Fruit fly (Drosophila melanogaster) whole organism, embryonic: ENCODE data around the gene CG34288.

Source experiments
- Ada2b ChIP-seq: fragments of 200-800 bp; sonication (Bioruptor generic); IDR thresholded peaks from 2 replicates; pipeline ENCODE4 v1.3.6; 2022; ENCODE audit warnings: missing biosample characterization, missing genetic modification characterization
- Aef1 ChIP-seq: fragments of 200-800 bp; sonication (Bioruptor generic); IDR thresholded peaks from 3 replicates; pipeline ENCODE4 v1.3.6; 2022; ENCODE audit warnings: missing biosample characterization, missing genetic modification characterization
- Bdp1 ChIP-seq: fragments of 200-800 bp; sonication (Bioruptor generic); optimal IDR thresholded peaks from 3 replicates; lab custom pipeline; 2016; ENCODE audit warnings: missing biosample characterization, missing genetic modification characterization
- CG10543 ChIP-seq: fragments of 200-800 bp; sonication (Bioruptor generic); optimal IDR thresholded peaks from 3 replicates; lab custom pipeline; 2017; ENCODE audit warnings: missing biosample characterization, mild to moderate bottlenecking, missing genetic modification characterization, moderate library complexity
- CG12236 ChIP-seq: fragments of 200-800 bp; sonication (Bioruptor generic); optimal IDR thresholded peaks from 2 replicates; lab custom pipeline; 2016; ENCODE audit warnings: missing biosample characterization, missing genetic modification characterization
- CG1602 ChIP-seq: fragments of 200-800 bp; sonication (Bioruptor generic); optimal IDR thresholded peaks from 3 replicates; lab custom pipeline; 2016; ENCODE audit warnings: missing biosample characterization, missing genetic modification characterization
- CG1832 ChIP-seq: fragments of 200-800 bp; sonication (Bioruptor generic); optimal IDR thresholded peaks from 2 replicates; lab custom pipeline; 2017; ENCODE audit warnings: missing biosample characterization, mild to moderate bottlenecking, missing genetic modification characterization, inconsistent platforms
- CG2116 ChIP-seq: fragments of 200-800 bp; sonication (Bioruptor generic); optimal IDR thresholded peaks from 3 replicates; lab custom pipeline; 2018; ENCODE audit warnings: missing biosample characterization, mild to moderate bottlenecking, missing genetic modification characterization
- CG2875 ChIP-seq: fragments of 200-800 bp; sonication (Bioruptor generic); optimal IDR thresholded peaks from 2 replicates; lab custom pipeline; 2017; ENCODE audit warnings: missing biosample characterization, mild to moderate bottlenecking, missing genetic modification characterization, missing genetic modification reagents
- CG31388 ChIP-seq: fragments of 200-800 bp; sonication (Bioruptor generic); optimal IDR thresholded peaks from 2 replicates; lab custom pipeline; 2016; ENCODE audit warnings: missing biosample characterization, missing genetic modification characterization
- CG31441 ChIP-seq: fragments of 200-800 bp; sonication (Bioruptor generic); IDR thresholded peaks from 2 replicates; pipeline ENCODE4 v1.3.6; 2022; ENCODE audit warnings: missing biosample characterization, missing genetic modification characterization
- CG3726 ChIP-seq: fragments of 200-800 bp; sonication (Bioruptor generic); IDR thresholded peaks from 3 replicates; pipeline ENCODE4, ENCODE4 v1.3.6; 2022; ENCODE audit warnings: missing biosample characterization, missing genetic modification characterization
- CG5953 ChIP-seq: fragments of 200-800 bp; sonication (Bioruptor generic); IDR thresholded peaks from 2 replicates; pipeline ENCODE4 v1.3.6; 2022; ENCODE audit warnings: missing biosample characterization, missing genetic modification characterization
- CG7271 ChIP-seq: fragments of 200-800 bp; sonication (Bioruptor generic); optimal IDR thresholded peaks from 2 replicates; lab custom pipeline; 2018; ENCODE audit warnings: missing biosample characterization, mild to moderate bottlenecking, missing genetic modification characterization, moderate library complexity
- CG7372 ChIP-seq: fragments of 200-800 bp; sonication (Bioruptor generic); IDR thresholded peaks from 2 replicates; pipeline ENCODE4 v1.3.6; 2022; ENCODE audit warnings: missing biosample characterization, missing genetic modification characterization
- CG7963 ChIP-seq: fragments of 200-800 bp; sonication (Bioruptor generic); IDR thresholded peaks from 3 replicates; pipeline ENCODE4 v1.3.6; 2022; ENCODE audit warnings: missing biosample characterization, missing genetic modification characterization; ENCODE audit not compliant: partially characterized antibody
- D19A ChIP-seq: fragments of 200-800 bp; optimal IDR thresholded peaks from 3 replicates; lab custom pipeline; 2019; ENCODE audit warnings: missing biosample characterization, mild to moderate bottlenecking, missing genetic modification characterization, moderate library complexity
- Dip2 ChIP-seq: fragments of 200-800 bp; sonication (Bioruptor generic); IDR thresholded peaks from 2 replicates; pipeline ENCODE4 v1.3.6; 2022; ENCODE audit warnings: missing biosample characterization, missing genetic modification characterization
- GATAe ChIP-seq: fragments of 200-800 bp; sonication (Bioruptor generic); conservative IDR thresholded peaks from 2 replicates; pipeline ENCODE4 v1.3.6; 2022; ENCODE audit warnings: missing biosample characterization, missing genetic modification characterization
- HHEX ChIP-seq: fragments of 200-800 bp; sonication (Bioruptor generic); optimal IDR thresholded peaks from 3 replicates; lab custom pipeline; 2017; ENCODE audit warnings: missing biosample characterization, mild to moderate bottlenecking, missing genetic modification characterization, missing genetic modification reagents
- HLH3B ChIP-seq: fragments of 200-800 bp; sonication (Bioruptor generic); IDR thresholded peaks from 2 replicates; pipeline ENCODE4 v1.3.6; 2022; ENCODE audit warnings: missing biosample characterization, missing genetic modification characterization
- Hmx ChIP-seq: fragments of 200-800 bp; sonication (Bioruptor generic); optimal IDR thresholded peaks from 2 replicates; lab custom pipeline; 2016; ENCODE audit warnings: missing biosample characterization, missing genetic modification characterization
- Hr3 ChIP-seq: fragments of 200-800 bp; sonication (Bioruptor generic); optimal IDR thresholded peaks from 3 replicates; lab custom pipeline; 2016; ENCODE audit warnings: missing biosample characterization, missing genetic modification characterization
- Lhr ChIP-seq: fragments of 200-800 bp; sonication (Bioruptor generic); optimal IDR thresholded peaks from 3 replicates; lab custom pipeline; 2017; ENCODE audit warnings: mild to moderate bottlenecking, missing biosample characterization, missing genetic modification reagents, missing genetic modification characterization
- MBD-R2 ChIP-seq: fragments of 200-800 bp; sonication (Bioruptor generic); IDR thresholded peaks from 2 replicates; pipeline ENCODE4 v1.3.6; 2022; ENCODE audit warnings: missing biosample characterization, missing genetic modification characterization
- MESR4 ChIP-seq: fragments of 200-800 bp; sonication (Bioruptor generic); optimal IDR thresholded peaks from 2 replicates; lab custom pipeline; 2018; ENCODE audit warnings: missing biosample characterization, mild to moderate bottlenecking, missing genetic modification characterization, moderate library complexity
- MTF-1 ChIP-seq: fragments of 200-800 bp; sonication (Bioruptor generic); optimal IDR thresholded peaks from 2 replicates; lab custom pipeline; 2018; ENCODE audit warnings: missing biosample characterization, mild to moderate bottlenecking, missing genetic modification characterization, borderline replicate concordance
- Mad ChIP-seq: fragments of 200-800 bp; sonication (Bioruptor generic); optimal IDR thresholded peaks from 2 replicates; lab custom pipeline; 2016; ENCODE audit warnings: missing biosample characterization, missing genetic modification characterization
- NC2α ChIP-seq: fragments of 200-800 bp; sonication (Bioruptor generic); optimal IDR thresholded peaks from 2 replicates; lab custom pipeline; 2016; ENCODE audit warnings: missing biosample characterization, missing genetic modification characterization
- Nf-YA ChIP-seq: fragments of 200-800 bp; sonication (Bioruptor generic); IDR thresholded peaks from 2 replicates; pipeline ENCODE4 v1.3.6; 2022; ENCODE audit warnings: missing biosample characterization, missing genetic modification characterization
- Nf-YC ChIP-seq: fragments of 200-800 bp; optimal IDR thresholded peaks from 3 replicates; lab custom pipeline; 2019; ENCODE audit warnings: missing biosample characterization, mild to moderate bottlenecking, missing genetic modification characterization, moderate library complexity
- Sin3A ChIP-seq: fragments of >200 bp; optimal IDR thresholded peaks from 2 replicates; lab custom pipeline; 2018
- Usf ChIP-seq: fragments of 200-800 bp; sonication (Bioruptor generic); optimal IDR thresholded peaks from 2 replicates; lab custom pipeline; 2017; ENCODE audit warnings: missing genotype, missing biosample characterization, missing genetic modification characterization
- ase ChIP-seq: fragments of 200-800 bp; sonication (Bioruptor generic); IDR thresholded peaks from 3 replicates; pipeline ENCODE4 v1.3.6; 2022; ENCODE audit warnings: missing biosample characterization, missing genetic modification characterization
- br ChIP-seq: fragments of >200 bp; optimal IDR thresholded peaks from 2 replicates; lab custom pipeline; 2017
- crc ChIP-seq: fragments of 200-800 bp; sonication (Bioruptor generic); optimal IDR thresholded peaks from 2 replicates; lab custom pipeline; 2016; ENCODE audit warnings: missing biosample characterization, missing genetic modification characterization
- danr ChIP-seq: fragments of 200-800 bp; sonication (Bioruptor generic); IDR thresholded peaks from 2 replicates; pipeline ENCODE4 v1.3.6; 2022; ENCODE audit warnings: missing biosample characterization, missing genetic modification characterization
- dm ChIP-seq: fragments of 200-800 bp; sonication (Bioruptor generic); optimal IDR thresholded peaks from 3 replicates; lab custom pipeline; 2016; ENCODE audit warnings: missing biosample characterization, missing genetic modification characterization
- eyg ChIP-seq: fragments of 200-800 bp; sonication (Bioruptor generic); optimal IDR thresholded peaks from 3 replicates; lab custom pipeline; 2016; ENCODE audit warnings: missing biosample characterization, missing genetic modification characterization
- gsb-n ChIP-seq: fragments of 200-800 bp; sonication (Bioruptor generic); optimal IDR thresholded peaks from 3 replicates; lab custom pipeline; 2018; ENCODE audit warnings: missing biosample characterization, mild to moderate bottlenecking, missing genetic modification characterization
- mirr ChIP-seq: fragments of 200-800 bp; sonication (Bioruptor generic); optimal IDR thresholded peaks from 3 replicates; lab custom pipeline; 2018; ENCODE audit warnings: missing biosample characterization, mild to moderate bottlenecking, missing genetic modification characterization
- nau ChIP-seq: fragments of 200-800 bp; sonication (Bioruptor generic); optimal IDR thresholded peaks from 3 replicates; lab custom pipeline; 2017; ENCODE audit warnings: missing biosample characterization, mild to moderate bottlenecking, missing genetic modification characterization, missing genetic modification reagents
- pan ChIP-seq, 4 experiments: fragments of >200 bp in 3 of 4; fragments of 200-800 bp in 1 of 4; sonication (Bioruptor generic) in 1 of 4; optimal IDR thresholded peaks in 3 of 4; IDR thresholded peaks in 1 of 4; 2 replicates each; pipeline versions ENCODE4 v1.3.6 to Lab custom; 2017 to 2022; ENCODE audit warnings: missing biosample characterization in 2 of 4, missing genetic modification characterization in 2 of 4, mixed read lengths in 1 of 4
- pb ChIP-seq: fragments of 200-800 bp; sonication (Bioruptor generic); optimal IDR thresholded peaks from 3 replicates; lab custom pipeline; 2016; ENCODE audit warnings: missing biosample characterization, missing genetic modification characterization
- pfk ChIP-seq: fragments of 200-800 bp; sonication (Bioruptor generic); optimal IDR thresholded peaks from 2 replicates; lab custom pipeline; 2018; ENCODE audit warnings: missing biosample characterization, mild to moderate bottlenecking, missing genetic modification characterization, moderate library complexity
- row ChIP-seq: fragments of 200-800 bp; sonication (Bioruptor generic); IDR thresholded peaks from 3 replicates; pipeline ENCODE4 v1.3.6; 2022; ENCODE audit warnings: missing biosample characterization, missing genetic modification characterization
- schlank ChIP-seq: fragments of 200-800 bp; sonication (Bioruptor generic); optimal IDR thresholded peaks from 2 replicates; lab custom pipeline; 2018; ENCODE audit warnings: missing biosample characterization, mild to moderate bottlenecking, missing genetic modification characterization
- stwl ChIP-seq: fragments of 200-800 bp; sonication (Bioruptor generic); optimal IDR thresholded peaks from 3 replicates; lab custom pipeline; 2018; ENCODE audit warnings: missing biosample characterization, mild to moderate bottlenecking, missing genetic modification characterization, moderate library complexity
- tll ChIP-seq, 2 experiments: fragments of 200-800 bp in 1 of 2; fragments of >200 bp in 1 of 2; sonication (Bioruptor generic) in 1 of 2; optimal IDR thresholded peaks; 2 replicates each; lab custom pipeline; 2017 to 2019; ENCODE audit warnings: missing biosample characterization in 2 of 2, missing genetic modification characterization in 2 of 2, mild to moderate bottlenecking in 1 of 2, moderate library complexity in 1 of 2
- wek ChIP-seq: fragments of 200-800 bp; sonication (Bioruptor generic); optimal IDR thresholded peaks from 3 replicates; lab custom pipeline; 2018; ENCODE audit warnings: missing biosample characterization, mild to moderate bottlenecking, missing genetic modification characterization, moderate library complexity
- yki ChIP-seq: fragments of >200 bp; optimal IDR thresholded peaks from 3 replicates; lab custom pipeline; 2018
- z ChIP-seq: fragments of 200-800 bp; sonication (Bioruptor generic); IDR thresholded peaks from 3 replicates; pipeline ENCODE4 v1.3.6; 2022; ENCODE audit warnings: missing biosample characterization, missing genetic modification characterization

The CG34288 gene

DNA sequence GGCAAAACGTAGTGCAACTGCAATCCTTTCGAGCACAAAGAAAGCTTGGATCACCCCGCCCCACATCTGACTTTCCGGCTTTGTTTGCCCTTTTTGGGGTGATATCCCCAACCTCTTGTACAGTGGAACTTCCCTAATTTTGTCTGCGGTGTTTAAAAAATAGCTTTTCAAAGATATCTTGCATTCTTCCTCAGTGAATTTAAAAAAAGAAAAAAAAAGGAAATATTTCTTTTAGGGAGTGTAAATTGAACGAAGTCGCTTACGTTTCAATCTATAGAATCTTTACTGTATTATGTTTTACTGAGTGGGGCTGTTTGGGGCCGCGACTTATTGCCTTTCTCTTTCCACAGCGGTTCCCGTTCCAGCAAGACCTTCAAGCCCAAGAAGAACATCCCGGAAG is 25.4 kb downstream of the CG34288 start (continued):
- TF ChIP-seq MTF-1 (GFP tag; lab: Kevin White, UChicago), result no peak
- peak; percentile 64; the same call in 1 of the 2 replicates for TF ChIP-seq danr (GFP tag; lab: Robert Waterston, UW)
- TF ChIP-seq Lhr, result no peak
- TF ChIP-seq CG7372 (GFP tag; lab: Robert Waterston, UW), result peak; percentile 72
- no peak for TF ChIP-seq MESR4 (GFP tag; lab: Kevin White, UChicago)
- TF ChIP-seq schlank, result no peak
- no peak for TF ChIP-seq nau (GFP tag; lab: Kevin White, UChicago)
- TF ChIP-seq crc (GFP tag; lab: Kevin White, UChicago), result peak; percentile 73
- peak; percentile 42 for TF ChIP-seq pb
- TF ChIP-seq mirr, result no peak
- no peak for TF ChIP-seq Mad (GFP tag; lab: Kevin White, UChicago)
- TF ChIP-seq stwl, result no peak
- TF ChIP-seq z (GFP tag; lab: Robert Waterston, UW), result no peak
- TF ChIP-seq pan (optimal IDR thresholded peaks at IDR 0.05; lab: Kevin White, UChicago), result no peak
- peak in 1 of 2 experiments; percentile 86 for TF ChIP-seq pan (GFP tag; optimal IDR thresholded peaks at IDR 0.05 in 1 of 2, IDR thresholded peaks at IDR 0.05 in 1 of 2)
- no peak for TF ChIP-seq NC2α (GFP tag; lab: Kevin White, UChicago)
- no peak for TF ChIP-seq CG5953
- TF ChIP-seq Bdp1, result no peak
- no peak for TF ChIP-seq CG7271 (tag; lab: Kevin White, UChicago)
- no peak for TF ChIP-seq CG1832 (GFP tag; lab: Kevin White, UChicago)
- no peak for TF ChIP-seq pfk (GFP tag; lab: Kevin White, UChicago)
- TF ChIP-seq Hmx, result no peak
- 0 out of 2 replicates have a peak, but pooled peaks have one; percentile 28 for TF ChIP-seq Nf-YA (GFP tag; lab: Robert Waterston, UW)
- TF ChIP-seq ase (GFP tag; lab: Robert Waterston, UW), result peak; percentile 56; the same call in 1 of the 3 replicates
- TF ChIP-seq Nf-YC (tag; lab: Kevin White, UChicago), result no peak
- no peak for TF ChIP-seq CG12236 (GFP tag; lab: Kevin White, UChicago)
- TF ChIP-seq MBD-R2 (GFP tag; lab: Robert Waterston, UW), result peak; percentile 54; the same call in 1 of the 2 replicates
- TF ChIP-seq CG2116 (GFP tag; lab: Kevin White, UChicago), result no peak
- peak; percentile 66 for TF ChIP-seq Aef1 (GFP tag; lab: Robert Waterston, UW)
- no peak for TF ChIP-seq br
- TF ChIP-seq gsb-n, result no peak
- no peak for TF ChIP-seq yki (lab: Kevin White, UChicago)
- no peak for TF ChIP-seq CG31388 (GFP tag; lab: Kevin White, UChicago)
- TF ChIP-seq CG10543 (GFP tag; lab: Kevin White, UChicago), result no peak
- TF ChIP-seq Usf (GFP tag; lab: Kevin White, UChicago), result no peak
- TF ChIP-seq Ada2b (GFP tag; lab: Robert Waterston, UW), result peak; percentile 84
- no peak for TF ChIP-seq dm
- TF ChIP-seq HLH3B (GFP tag; lab: Robert Waterston, UW), result peak; percentile 64; the same call in 1 of the 2 replicates
- TF ChIP-seq wek (GFP tag; lab: Kevin White, UChicago), result no peak
- TF ChIP-seq CG1602 (GFP tag; lab: Kevin White, UChicago), result peak; percentile 14
- TF ChIP-seq Hr3 (GFP tag; lab: Kevin White, UChicago), result peak; percentile 41
- no peak for TF ChIP-seq Dip2 (GFP tag; lab: Robert Waterston, UW)
- no peak for TF ChIP-seq CG7963 (GFP tag; lab: Robert Waterston, UW)
- no peak for TF ChIP-seq Sin3A
- 0 out of 3 replicates have a peak, but pooled peaks have one; percentile 32 for TF ChIP-seq CG3726
- no peak for TF ChIP-seq CG2875 (GFP tag; lab: Kevin White, UChicago)
- no peak for TF ChIP-seq D19A (tag; lab: Kevin White, UChicago)
- peak; percentile 60 for TF ChIP-seq eyg (GFP tag; lab: Kevin White, UChicago)
- peak; percentile 85 for TF ChIP-seq row (GFP tag; lab: Robert Waterston, UW)
- no peak for TF ChIP-seq tll (GFP tag; optimal IDR thresholded peaks at IDR 0.05; lab: Kevin White, UChicago)
- TF ChIP-seq GATAe (GFP tag; lab: Robert Waterston, UW), result no peak
- peak; percentile 56 for TF ChIP-seq CG31441 (GFP tag; lab: Robert Waterston, UW)
- TF ChIP-seq HHEX, result peak; percentile 25
